Worm (Caenorhabditis elegans) whole organism, L4 larva: ENCODE results near the gene F01E11.20.

Experiments used
- aha-1 ChIP-seq: fragments of 150-350 bp; peaks from one replicate; lab custom pipeline; 2014; ENCODE audit warnings: missing biosample characterization, missing genetic modification characterization
- arid-1 ChIP-seq: fragments of 200-800 bp; sonication (Bioruptor generic); conservative IDR thresholded peaks from 2 replicates; pipeline ENCODE4 v1.3.6; 2022; ENCODE audit warnings: missing genetic modification reagents, missing genetic modification characterization, missing compliant biosample characterization
- cey-2 ChIP-seq: sonication (generic microtip); optimal IDR thresholded peaks from 3 replicates; lab custom pipeline; 2017; ENCODE audit warnings: missing genetic modification characterization, mild to moderate bottlenecking, missing compliant biosample characterization, antibody characterized with exemption, borderline replicate concordance; ENCODE audit not compliant: insufficient read depth
- daf-16 ChIP-seq, 3 experiments: sonication (generic microtip); optimal IDR thresholded peaks; 2 replicates each; lab custom pipeline; 2016 to 2017; ENCODE audit warnings: missing genetic modification characterization in 3 of 3, missing genetic modification reagents in 3 of 3, mild to moderate bottlenecking in 2 of 3, missing compliant biosample characterization in 2 of 3, missing biosample characterization in 1 of 3, moderate library complexity in 1 of 3
- fkh-10 ChIP-seq: fragments of 150-350 bp; optimal IDR thresholded peaks from 2 replicates; lab custom pipeline; 2014; ENCODE audit warnings: missing biosample characterization, missing genetic modification reagents, missing genetic modification characterization
- mes-2 ChIP-seq: sonication (generic microtip); optimal IDR thresholded peaks from 2 replicates; lab custom pipeline; 2016; ENCODE audit warnings: missing genotype, mild to moderate bottlenecking, missing genetic modification characterization, missing compliant biosample characterization; ENCODE audit not compliant: poor library complexity, severe bottlenecking
- nhr-28 ChIP-seq: fragments of 150-350 bp; optimal IDR thresholded peaks from 2 replicates; lab custom pipeline; 2014; ENCODE audit warnings: missing biosample characterization, missing genetic modification characterization
- nhr-77 ChIP-seq: fragments of 150-350 bp; optimal IDR thresholded peaks from 2 replicates; lab custom pipeline; 2014; ENCODE audit warnings: missing biosample characterization, missing genetic modification characterization
- spr-1 ChIP-seq: sonication (generic microtip); optimal IDR thresholded peaks from 2 replicates; lab custom pipeline; 2016; ENCODE audit warnings: mild to moderate bottlenecking, missing genetic modification characterization, missing compliant biosample characterization
- tag-97 ChIP-seq: fragments of 200-800 bp; sonication (Bioruptor generic); IDR thresholded peaks from 2 replicates; pipeline ENCODE4 v1.3.6; 2022; ENCODE audit warnings: missing genetic modification characterization, missing compliant biosample characterization
- unc-62 ChIP-seq, 3 experiments: fragments of 150-350 bp in 1 of 3; sonication (generic microtip); optimal IDR thresholded peaks in 2 of 3; peaks in 1 of 3; 1 replicate in 1 of 3; 2 replicates in 2 of 3; lab custom pipeline; 2014 to 2017; ENCODE audit warnings: missing biosample characterization in 3 of 3, missing genetic modification characterization in 3 of 3, missing genetic modification reagents in 3 of 3, missing genotype in 1 of 3
- vab-7 ChIP-seq: fragments of 200-800 bp; sonication (Bioruptor generic); IDR thresholded peaks from 2 replicates; pipeline ENCODE4 v1.3.6; 2022; ENCODE audit warnings: missing genetic modification reagents, missing genetic modification characterization, missing compliant biosample characterization
- zag-1 ChIP-seq: fragments of 150-350 bp; optimal IDR thresholded peaks from 2 replicates; lab custom pipeline; 2014; ENCODE audit warnings: missing biosample characterization, missing genetic modification characterization
- ztf-11 ChIP-seq: fragments of 150-350 bp; optimal IDR thresholded peaks from 2 replicates; lab custom pipeline; 2014; ENCODE audit warnings: missing biosample characterization, missing genetic modification characterization

DNA sequence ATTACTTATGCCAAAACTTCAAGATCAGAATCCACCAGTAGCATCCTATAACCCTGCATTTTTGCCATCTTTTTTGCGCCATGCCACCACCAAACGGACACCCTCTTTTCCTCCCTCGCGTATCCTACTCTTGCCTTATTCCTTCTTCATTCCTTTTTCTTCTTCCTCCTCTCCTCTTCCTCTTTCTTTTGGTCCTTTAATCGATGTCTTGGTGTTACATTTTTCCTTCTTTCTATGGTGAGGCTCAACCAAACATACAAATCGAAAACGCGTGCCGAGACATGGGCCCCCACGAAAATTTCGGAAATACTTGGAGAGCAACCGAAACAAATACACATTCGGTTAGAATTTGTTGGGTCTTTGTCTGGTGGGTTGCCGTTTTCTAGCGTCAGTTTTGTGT lies 25.0 kb downstream of the F01E11.20 start:
- TF ChIP-seq tag-97 (GFP tag; lab: Robert Waterston, UW) (no peak), cey-2 (tag; lab: Kevin White, UChicago) (no peak), aha-1 (tag; lab: Kevin White, UChicago) (no peak), unc-62 (GFP tag; optimal IDR thresholded peaks at IDR 0.05 in 1 of 2; lab: Kevin White, UChicago) (no peak), unc-62 (tag; optimal IDR thresholded peaks at IDR 0.05; lab: Kevin White, UChicago) (no peak), ztf-11 (tag; lab: Kevin White, UChicago) (no peak), fkh-10 (GFP tag; lab: Kevin White, UChicago) (no peak), vab-7 (no peak), nhr-28 (no peak), mes-2 (no peak), arid-1 (GFP tag; lab: Robert Waterston, UW) (no peak), spr-1 (no peak), zag-1 (tag; lab: Kevin White, UChicago) (no peak), daf-16 (GFP tag; optimal IDR thresholded peaks at IDR 0.05; lab: Kevin White, UChicago) (no peak), daf-16 (tag; optimal IDR thresholded peaks at IDR 0.05; lab: Kevin White, UChicago) (no peak), nhr-77 (no peak)
